Fruit fly (Drosophila melanogaster): ENCODE results near the gene nau.

DNA sequence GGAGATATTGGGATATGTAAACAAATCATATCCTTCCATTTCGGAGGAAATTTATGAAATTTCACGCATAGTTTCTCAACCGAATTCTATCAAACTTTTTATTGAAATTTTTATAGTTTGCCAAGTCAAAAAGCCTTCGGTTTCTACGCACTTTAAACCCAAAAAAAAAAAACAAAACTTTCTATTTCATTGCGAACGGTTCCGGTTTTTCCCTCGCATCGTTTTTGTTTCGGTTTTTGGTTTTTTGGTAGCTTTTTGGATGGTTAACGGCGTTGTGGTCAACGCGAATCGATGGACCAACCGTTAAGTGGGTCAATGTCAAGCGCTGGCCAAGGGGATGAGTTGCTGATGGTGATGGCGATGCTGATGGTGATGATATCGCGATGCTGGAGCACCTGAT is 22.8 kb upstream of the nau start:
- TF ChIP-seq usp (GFP tag; optimal IDR thresholded peaks at IDR 0.05) (no peak), stwl (tag; optimal IDR thresholded peaks at IDR 0.05) (no peak)
